Worm (Caenorhabditis elegans): ENCODE data around the gene hid-1.

DNA sequence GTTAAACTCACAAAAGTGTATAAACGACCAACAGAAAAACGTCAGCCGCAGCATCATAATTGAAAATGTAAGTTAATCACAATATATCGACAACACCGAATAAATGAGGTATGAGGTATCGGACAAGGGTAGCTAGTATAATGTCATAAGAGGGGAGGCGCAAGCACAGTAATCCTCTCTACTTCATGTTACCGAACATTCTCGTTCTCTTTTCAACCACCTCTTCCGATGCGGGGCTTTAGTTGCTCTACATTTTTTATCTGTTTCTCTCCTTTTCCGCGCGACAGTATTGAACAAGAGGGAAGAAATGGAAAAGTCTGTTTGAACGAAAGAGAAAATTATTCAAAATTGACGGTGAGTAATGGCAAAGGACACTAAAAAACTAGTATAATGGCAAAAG is 13.0 kb upstream of the hid-1 start, which contains the start of gene R04B3.3:
- TF ChIP-seq ceh-13 (GFP tag; optimal IDR thresholded peaks at IDR 0.05) = no peak
- TF ChIP-seq ama-1 (optimal IDR thresholded peaks at IDR 0.05) = no peak
- TF ChIP-seq aly-1 (tag; optimal IDR thresholded peaks at IDR 0.05) = no peak
- no peak for TF ChIP-seq hnd-1 (tag; optimal IDR thresholded peaks at IDR 0.05)
- TF ChIP-seq hmg-4 (GFP tag; optimal IDR thresholded peaks at IDR 0.05) = no peak
- no peak for TF ChIP-seq hmbx-1 (tag; optimal IDR thresholded peaks at IDR 0.05)
- TF ChIP-seq F13C5.2 (tag; optimal IDR thresholded peaks at IDR 0.05) = no peak
- no peak for TF ChIP-seq flt-1 (GFP tag; IDR thresholded peaks at IDR 0.05)
- TF ChIP-seq B0310.2 (tag; optimal IDR thresholded peaks at IDR 0.05) = no peak

Data from whole organism, early embryonic.